Worm (Caenorhabditis elegans): ENCODE measurements around the gene F43G6.4.

DNA sequence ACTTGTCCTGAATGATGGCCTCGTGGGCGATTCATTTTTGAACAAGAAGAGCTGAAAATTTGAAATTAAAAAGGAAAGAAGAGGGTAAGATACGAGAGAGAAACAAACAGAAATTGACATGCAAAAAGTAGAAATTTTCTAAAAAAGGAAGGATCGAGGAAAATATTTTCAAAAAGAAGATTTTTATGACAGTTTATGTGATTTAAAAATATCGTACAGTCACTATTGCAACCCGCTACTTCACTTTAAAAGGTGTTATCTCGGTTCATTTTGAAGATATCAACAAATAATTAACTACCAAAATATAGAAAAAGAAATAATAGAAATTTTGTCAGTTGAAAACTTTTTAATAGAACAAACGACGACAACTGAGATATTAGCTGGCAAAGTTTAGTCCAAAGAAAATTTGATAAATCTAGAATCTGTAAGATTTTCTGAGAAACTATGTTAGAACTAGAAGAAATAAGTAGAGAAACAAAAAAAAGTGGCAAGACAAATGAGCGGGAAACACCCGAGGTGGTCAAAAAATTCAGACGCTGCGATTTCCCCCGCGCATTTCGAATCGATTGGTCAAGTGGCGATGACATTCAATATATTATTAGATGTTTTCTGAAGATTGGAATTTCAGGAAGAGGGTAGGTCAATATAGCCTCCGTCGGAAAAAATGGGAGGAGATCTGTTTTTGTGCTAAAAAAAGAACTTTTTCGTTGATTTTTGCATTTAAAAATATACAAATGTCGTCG is 33.2 kb downstream of the F43G6.4 start, which contains the start of gene Y6D1A.1:
- TF ChIP-seq egl-27 (tag; optimal IDR thresholded peaks at IDR 0.05): no peak
- no peak for TF ChIP-seq dpl-1 (GFP tag; optimal IDR thresholded peaks at IDR 0.05)

Measured in whole organism, L1 larva.